Fruit fly (Drosophila melanogaster) whole organism, embryonic: Measurements from ENCODE around the gene CG34266.

ENCODE experiments used
- B-H1 ChIP-seq: fragments of 200-800 bp; sonication (Bioruptor generic); IDR thresholded peaks from 3 replicates; pipeline ENCODE4 v1.3.6; 2022; ENCODE audit warnings: missing biosample characterization, missing genetic modification characterization
- B-H2 ChIP-seq: fragments of 200-800 bp; sonication (Bioruptor generic); optimal IDR thresholded peaks from 2 replicates; lab custom pipeline; 2018; ENCODE audit warnings: missing biosample characterization, mild to moderate bottlenecking, missing genetic modification characterization
- CG10543 ChIP-seq: fragments of 200-800 bp; sonication (Bioruptor generic); optimal IDR thresholded peaks from 3 replicates; lab custom pipeline; 2017; ENCODE audit warnings: missing biosample characterization, mild to moderate bottlenecking, missing genetic modification characterization, moderate library complexity
- CG11560 ChIP-seq: fragments of 200-800 bp; sonication (Bioruptor generic); IDR thresholded peaks from 3 replicates; pipeline ENCODE4 v1.3.6; 2022; ENCODE audit warnings: missing biosample characterization, missing genetic modification characterization
- CG12236 ChIP-seq: fragments of 200-800 bp; sonication (Bioruptor generic); optimal IDR thresholded peaks from 2 replicates; lab custom pipeline; 2016; ENCODE audit warnings: missing biosample characterization, missing genetic modification characterization
- CG14050 ChIP-seq: fragments of 200-800 bp; sonication (Bioruptor generic); IDR thresholded peaks from 3 replicates; pipeline ENCODE4 v1.3.6; 2022; ENCODE audit warnings: missing biosample characterization, missing genetic modification characterization
- CG14441 ChIP-seq: fragments of 200-800 bp; sonication (Bioruptor generic); IDR thresholded peaks from 2 replicates; pipeline ENCODE4 v1.3.6; 2022; ENCODE audit warnings: missing biosample characterization, missing genetic modification characterization
- CG14667 ChIP-seq: fragments of 200-800 bp; sonication (Bioruptor generic); IDR thresholded peaks from 2 replicates; pipeline ENCODE4 v1.3.6; 2022; ENCODE audit warnings: missing biosample characterization, missing genetic modification characterization
- CG1792 ChIP-seq: fragments of 200-800 bp; sonication (Bioruptor generic); optimal IDR thresholded peaks from 2 replicates; lab custom pipeline; 2016; ENCODE audit warnings: missing biosample characterization, missing genetic modification characterization
- CG18599 ChIP-seq: fragments of 200-800 bp; sonication (Bioruptor generic); optimal IDR thresholded peaks from 3 replicates; lab custom pipeline; 2017; ENCODE audit warnings: missing biosample characterization, missing genetic modification characterization, mild to moderate bottlenecking, moderate library complexity, missing genetic modification reagents
- CG30020 ChIP-seq: fragments of 200-800 bp; optimal IDR thresholded peaks from 2 replicates; lab custom pipeline; 2019; ENCODE audit warnings: missing biosample characterization, mild to moderate bottlenecking, missing genetic modification characterization, moderate library complexity
- CG3065 ChIP-seq: fragments of 200-800 bp; sonication (Bioruptor generic); optimal IDR thresholded peaks from 2 replicates; lab custom pipeline; 2016; ENCODE audit warnings: missing biosample characterization, missing genetic modification characterization
- CG6654 ChIP-seq: fragments of 200-800 bp; sonication (Bioruptor generic); optimal IDR thresholded peaks from 2 replicates; lab custom pipeline; 2017; ENCODE audit warnings: missing biosample characterization, mild to moderate bottlenecking, missing genetic modification characterization
- CG8089 ChIP-seq: fragments of 200-800 bp; sonication (Bioruptor generic); optimal IDR thresholded peaks from 3 replicates; lab custom pipeline; 2016; ENCODE audit warnings: missing biosample characterization, missing genetic modification characterization
- CG8290 ChIP-seq, 3 experiments: fragments of 200-800 bp; sonication (Bioruptor generic); optimal IDR thresholded peaks; 2 replicates each; lab custom pipeline; 2016 to 2019; ENCODE audit warnings: missing biosample characterization in 3 of 3, missing genetic modification characterization in 3 of 3, mild to moderate bottlenecking in 2 of 3, moderate library complexity in 1 of 3
- CG8388 ChIP-seq: fragments of 200-800 bp; sonication (Bioruptor generic); optimal IDR thresholded peaks from 2 replicates; lab custom pipeline; 2019; ENCODE audit warnings: missing biosample characterization, mild to moderate bottlenecking, missing genetic modification characterization, moderate library complexity
- Dad ChIP-seq: fragments of 200-800 bp; sonication (Bioruptor generic); optimal IDR thresholded peaks from 3 replicates; lab custom pipeline; 2016; ENCODE audit warnings: missing biosample characterization, missing genetic modification characterization
- Dbx ChIP-seq: fragments of 200-800 bp; sonication (Bioruptor generic); IDR thresholded peaks from 3 replicates; pipeline ENCODE4 v1.3.6; 2022; ENCODE audit warnings: missing biosample characterization, missing genetic modification characterization
- Dip2 ChIP-seq: fragments of 200-800 bp; sonication (Bioruptor generic); IDR thresholded peaks from 2 replicates; pipeline ENCODE4 v1.3.6; 2022; ENCODE audit warnings: missing biosample characterization, missing genetic modification characterization
- Drgx ChIP-seq: fragments of 200-800 bp; sonication (Bioruptor generic); IDR thresholded peaks from 2 replicates; pipeline ENCODE4 v1.3.6; 2022; ENCODE audit warnings: missing biosample characterization, missing genetic modification characterization
- E2f1 ChIP-seq: fragments of 200-800 bp; sonication (Bioruptor generic); IDR thresholded peaks from 2 replicates; pipeline ENCODE4 v1.3.6; 2022; ENCODE audit warnings: missing biosample characterization, missing genetic modification characterization
- HmgD ChIP-seq: fragments of 200-800 bp; sonication (Bioruptor generic); optimal IDR thresholded peaks from 3 replicates; lab custom pipeline; 2016; ENCODE audit warnings: missing biosample characterization, missing genetic modification characterization
- Lim3 ChIP-seq: fragments of 200-800 bp; sonication (Bioruptor generic); IDR thresholded peaks from 2 replicates; pipeline ENCODE4 v1.3.6; 2022; ENCODE audit warnings: missing biosample characterization, missing genetic modification characterization
- Nf-YA ChIP-seq: fragments of 200-800 bp; sonication (Bioruptor generic); IDR thresholded peaks from 2 replicates; pipeline ENCODE4 v1.3.6; 2022; ENCODE audit warnings: missing biosample characterization, missing genetic modification characterization
- PHDP ChIP-seq: fragments of 200-800 bp; sonication (Bioruptor generic); optimal IDR thresholded peaks from 3 replicates; lab custom pipeline; 2018; ENCODE audit warnings: missing biosample characterization, mild to moderate bottlenecking, missing genetic modification characterization, moderate library complexity
- Ptx1 ChIP-seq: fragments of 200-800 bp; sonication (Bioruptor generic); IDR thresholded peaks from 2 replicates; pipeline ENCODE4 v1.3.6; 2022; ENCODE audit warnings: missing biosample characterization, missing genetic modification characterization
- Sox100B ChIP-seq: fragments of 200-800 bp; sonication (Bioruptor generic); optimal IDR thresholded peaks from 3 replicates; lab custom pipeline; 2018; ENCODE audit warnings: missing biosample characterization, mild to moderate bottlenecking, missing genetic modification characterization
- Spps ChIP-seq: fragments of 200-800 bp; sonication (Bioruptor generic); optimal IDR thresholded peaks from 2 replicates; lab custom pipeline; 2018; ENCODE audit warnings: missing biosample characterization, mild to moderate bottlenecking, missing genetic modification characterization
- YL-1 ChIP-seq: fragments of 200-800 bp; sonication (Bioruptor generic); optimal IDR thresholded peaks from 3 replicates; lab custom pipeline; 2017; ENCODE audit warnings: missing biosample characterization, mild to moderate bottlenecking, missing genetic modification characterization
- ac ChIP-seq: fragments of 200-800 bp; sonication (Bioruptor generic); optimal IDR thresholded peaks from 3 replicates; lab custom pipeline; 2017; ENCODE audit warnings: missing biosample characterization, mild to moderate bottlenecking, missing genetic modification characterization
- bab2 ChIP-seq: fragments of 200-800 bp; sonication (Bioruptor generic); optimal IDR thresholded peaks from 2 replicates; lab custom pipeline; 2016; ENCODE audit warnings: missing biosample characterization, missing genetic modification characterization
- bigmax ChIP-seq: fragments of 200-800 bp; sonication (Bioruptor generic); optimal IDR thresholded peaks from 2 replicates; lab custom pipeline; 2018; ENCODE audit warnings: missing biosample characterization, mild to moderate bottlenecking, missing genetic modification characterization
- dimm ChIP-seq: fragments of 200-800 bp; sonication (Bioruptor generic); IDR thresholded peaks from 2 replicates; pipeline ENCODE4 v1.3.6; 2022; ENCODE audit warnings: missing biosample characterization, missing genetic modification characterization
- dmrt99B ChIP-seq: fragments of 200-800 bp; sonication (Bioruptor generic); optimal IDR thresholded peaks from 2 replicates; lab custom pipeline; 2018; ENCODE audit warnings: missing biosample characterization, mild to moderate bottlenecking, missing genetic modification characterization, moderate library complexity
- dysf ChIP-seq: fragments of 200-800 bp; sonication (Bioruptor generic); IDR thresholded peaks from 3 replicates; pipeline ENCODE4 v1.3.6; 2022; ENCODE audit warnings: missing biosample characterization, missing genetic modification characterization
- emc ChIP-seq: fragments of 200-800 bp; sonication (Bioruptor generic); optimal IDR thresholded peaks from 2 replicates; lab custom pipeline; 2016; ENCODE audit warnings: missing biosample characterization, missing genetic modification characterization
- eyg ChIP-seq: fragments of 200-800 bp; sonication (Bioruptor generic); optimal IDR thresholded peaks from 3 replicates; lab custom pipeline; 2016; ENCODE audit warnings: missing biosample characterization, missing genetic modification characterization
- gcm ChIP-seq: fragments of 200-800 bp; sonication (Bioruptor generic); optimal IDR thresholded peaks from 2 replicates; lab custom pipeline; 2019; ENCODE audit warnings: missing biosample characterization, mild to moderate bottlenecking, missing genetic modification characterization, moderate library complexity
- hkb ChIP-seq, 2 experiments: fragments of 200-800 bp in 1 of 2; fragments of >200 bp in 1 of 2; sonication (Bioruptor generic) in 1 of 2; IDR thresholded peaks in 1 of 2; optimal IDR thresholded peaks in 1 of 2; 2 replicates each; pipeline versions ENCODE4 v1.3.6 to Lab custom; 2017 to 2022; ENCODE audit warnings: missing biosample characterization in 1 of 2, missing genetic modification characterization in 1 of 2
- jigr1 ChIP-seq: fragments of 200-800 bp; sonication (Bioruptor generic); IDR thresholded peaks from 3 replicates; pipeline ENCODE4 v1.3.6; 2022; ENCODE audit warnings: missing biosample characterization, missing genetic modification characterization
- kay ChIP-seq: fragments of 200-800 bp; sonication (Bioruptor generic); optimal IDR thresholded peaks from 2 replicates; lab custom pipeline; 2016; ENCODE audit warnings: missing biosample characterization, missing genetic modification characterization
- lab ChIP-seq: fragments of 200-800 bp; sonication (Bioruptor generic); optimal IDR thresholded peaks from 3 replicates; lab custom pipeline; 2017; ENCODE audit warnings: missing biosample characterization, missing genetic modification characterization, mild to moderate bottlenecking, moderate library complexity, missing genetic modification reagents
- pnt ChIP-seq: fragments of 200-800 bp; sonication (Bioruptor generic); optimal IDR thresholded peaks from 3 replicates; lab custom pipeline; 2016; ENCODE audit warnings: missing biosample characterization, missing genetic modification characterization
- ssp ChIP-seq: fragments of 200-800 bp; sonication (Bioruptor generic); IDR thresholded peaks from 2 replicates; pipeline ENCODE4 v1.3.6; 2022; ENCODE audit warnings: missing biosample characterization, missing genetic modification characterization
- stc ChIP-seq: fragments of 200-800 bp; sonication (Bioruptor generic); IDR thresholded peaks from 2 replicates; pipeline ENCODE4 v1.3.6; 2022; ENCODE audit warnings: missing biosample characterization, missing genetic modification characterization
- tap ChIP-seq: fragments of 200-800 bp; optimal IDR thresholded peaks from 3 replicates; lab custom pipeline; 2019; ENCODE audit warnings: missing biosample characterization, mild to moderate bottlenecking, missing genetic modification characterization, moderate library complexity
- tgo ChIP-seq: fragments of 200-800 bp; sonication (Bioruptor generic); IDR thresholded peaks from 3 replicates; pipeline ENCODE4 v1.3.6; 2022; ENCODE audit warnings: missing biosample characterization, missing genetic modification characterization
- tin ChIP-seq: fragments of 200-800 bp; sonication (Bioruptor generic); optimal IDR thresholded peaks from 3 replicates; lab custom pipeline; 2016; ENCODE audit warnings: missing biosample characterization, missing genetic modification characterization
- trh ChIP-seq: fragments of 200-800 bp; sonication (Bioruptor generic); optimal IDR thresholded peaks from 2 replicates; lab custom pipeline; 2016; ENCODE audit warnings: missing biosample characterization, missing genetic modification characterization
- tx ChIP-seq: fragments of 200-800 bp; sonication (Bioruptor generic); optimal IDR thresholded peaks from 2 replicates; lab custom pipeline; 2016; ENCODE audit warnings: missing biosample characterization, missing genetic modification characterization
- vfl ChIP-seq: fragments of 200-800 bp; sonication (Bioruptor generic); optimal IDR thresholded peaks from 2 replicates; lab custom pipeline; 2016; ENCODE audit warnings: missing biosample characterization, missing genetic modification characterization
- vvl ChIP-seq: fragments of 200-800 bp; sonication (Bioruptor generic); IDR thresholded peaks from 2 replicates; pipeline ENCODE4 v1.3.6; 2022; ENCODE audit warnings: missing biosample characterization, missing genetic modification characterization

CG34266 gene

DNA sequence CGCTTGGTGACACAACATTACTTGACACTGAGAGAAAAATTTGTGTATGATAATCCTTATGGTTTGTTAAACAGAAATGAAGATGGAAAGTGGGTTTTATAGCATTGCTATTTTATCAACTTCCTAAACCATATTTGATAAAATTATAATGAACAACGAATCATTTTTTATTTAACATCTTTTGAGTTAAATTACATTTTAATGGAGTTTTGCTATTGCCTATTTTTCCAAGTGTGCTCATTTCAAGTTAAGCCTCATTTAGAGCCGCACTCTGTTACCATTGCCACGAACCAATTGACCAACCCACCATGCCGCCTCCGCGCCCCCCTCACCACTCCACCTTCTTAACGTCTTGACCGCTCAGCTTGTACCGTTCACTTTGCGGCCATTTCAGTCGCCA, 22.5 kb downstream of the CG34266 start (continued):
- TF ChIP-seq CG8290 (GFP tag; optimal IDR thresholded peaks at IDR 0.05; lab: Kevin White, UChicago) (no peak), CG8290 (tag; optimal IDR thresholded peaks at IDR 0.05; lab: Kevin White, UChicago) (no peak), CG14050 (GFP tag; lab: Robert Waterston, UW) (no peak), dmrt99B (tag; lab: Kevin White, UChicago) (peak; percentile 45), B-H1 (GFP tag; lab: Robert Waterston, UW) (0 out of 3 replicates have a peak, but pooled peaks have one; percentile 10), tin (no peak), CG3065 (no peak), dimm (GFP tag; lab: Robert Waterston, UW) (no peak), trh (GFP tag; lab: Kevin White, UChicago) (no peak), CG14667 (no peak), jigr1 (GFP tag; lab: Robert Waterston, UW) (no peak), vvl (GFP tag; lab: Robert Waterston, UW) (peak; percentile 68), gcm (no peak), lab (GFP tag; lab: Kevin White, UChicago) (peak; percentile 12), CG18599 (no peak), bab2 (GFP tag; lab: Kevin White, UChicago) (no peak), Lim3 (no peak), CG6654 (no peak), ssp (GFP tag; lab: Robert Waterston, UW) (0 out of 2 replicates have a peak, but pooled peaks have one; percentile 10), pnt (no peak), Dad (GFP tag; lab: Kevin White, UChicago) (no peak), Ptx1 (peak; percentile 67), CG10543 (GFP tag; lab: Kevin White, UChicago) (no peak), tap (tag; lab: Kevin White, UChicago) (no peak), CG8388 (GFP tag; lab: Kevin White, UChicago) (no peak), B-H2 (GFP tag; lab: Kevin White, UChicago) (no peak), Drgx (GFP tag; lab: Robert Waterston, UW) (peak; percentile 80), E2f1 (GFP tag; lab: Robert Waterston, UW) (0 out of 2 replicates have a peak, but pooled peaks have one; percentile 29), emc (no peak), ac (GFP tag; lab: Kevin White, UChicago) (no peak), CG8089 (GFP tag; lab: Kevin White, UChicago) (no peak), bigmax (GFP tag; lab: Kevin White, UChicago) (no peak), CG12236 (GFP tag; lab: Kevin White, UChicago) (no peak), Dip2 (GFP tag; lab: Robert Waterston, UW) (no peak), Sox100B (GFP tag; lab: Kevin White, UChicago) (no peak), dysf (peak; percentile 44; the same call in 1 of the 3 replicates), eyg (GFP tag; lab: Kevin White, UChicago) (no peak), tx (GFP tag; lab: Kevin White, UChicago) (no peak), Nf-YA (GFP tag; lab: Robert Waterston, UW) (peak; percentile 29; the same call in 1 of the 2 replicates), PHDP (tag; lab: Kevin White, UChicago) (no peak), CG14441 (peak; percentile 56), kay (GFP tag; lab: Kevin White, UChicago) (no peak), Dbx (GFP tag; lab: Robert Waterston, UW) (no peak), CG11560 (tag; lab: Robert Waterston, UW) (no peak), CG30020 (tag; lab: Kevin White, UChicago) (no peak), vfl (GFP tag; lab: Kevin White, UChicago) (no peak), CG1792 (GFP tag; lab: Kevin White, UChicago) (no peak), stc (GFP tag; lab: Robert Waterston, UW) (peak; percentile 60), YL-1 (GFP tag; lab: Kevin White, UChicago) (no peak), hkb (optimal IDR thresholded peaks at IDR 0.05; lab: Kevin White, UChicago) (no peak), hkb (GFP tag; IDR thresholded peaks at IDR 0.05; lab: Robert Waterston, UW) (no peak), HmgD (GFP tag; lab: Kevin White, UChicago) (no peak), tgo (GFP tag; lab: Robert Waterston, UW) (peak; percentile 44; the same call in 2 of the 3 replicates), Spps (tag; lab: Kevin White, UChicago) (no peak)
